Worm (Caenorhabditis elegans) whole organism, L4/young adult: ENCODE results near the gene C31H1.2.

ENCODE experiments used
- W03F9.2 ChIP-seq: fragments of 150-350 bp; optimal IDR thresholded peaks from 2 replicates; lab custom pipeline; 2014; ENCODE audit warnings: missing biosample characterization, missing genetic modification characterization
- him-1 ChIP-seq: sonication (generic microtip); optimal IDR thresholded peaks from 2 replicates; lab custom pipeline; 2016; ENCODE audit warnings: missing genotype, missing genetic modification reagents, missing genetic modification characterization, missing compliant biosample characterization

DNA sequence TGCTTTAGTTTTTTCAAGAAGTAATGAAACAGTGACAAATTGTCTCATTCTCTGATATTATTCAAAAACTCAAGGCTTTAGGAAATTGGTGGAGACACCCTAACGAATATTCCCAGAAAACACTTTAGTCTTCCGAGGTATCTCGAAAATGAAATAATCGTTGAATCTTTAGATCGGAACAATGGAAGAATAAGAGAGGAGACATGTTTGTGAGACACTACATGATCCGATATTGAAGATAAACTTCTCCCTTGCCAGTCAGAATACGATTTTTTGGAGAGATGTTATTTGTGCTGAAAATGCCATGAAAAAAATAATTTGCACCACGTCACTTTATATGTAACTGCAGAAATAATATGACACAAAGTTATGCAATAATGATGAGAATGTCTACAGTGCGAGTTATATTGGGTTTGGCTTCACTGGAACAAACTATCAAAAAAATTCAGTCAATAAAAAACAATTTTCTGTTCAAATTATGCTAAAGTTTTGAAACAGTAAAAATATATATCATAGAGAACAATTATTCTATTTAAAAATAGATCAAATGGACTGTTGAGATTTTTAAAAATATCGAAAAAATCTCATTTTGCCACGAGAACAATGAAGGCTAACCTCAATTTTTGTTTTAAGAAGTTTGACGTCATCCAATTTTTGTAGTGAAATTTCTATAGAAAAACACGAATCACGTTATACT is 29.7 kb upstream of the C31H1.2 start:
- no peak for TF ChIP-seq him-1 (tag; lab: Kevin White, UChicago)
- TF ChIP-seq W03F9.2 (tag; lab: Kevin White, UChicago) = no peak
